Worm (Caenorhabditis elegans) whole organism, L1 larva: ENCODE measurements around the gene ptr-16.
A peak's percentile ranks its signal among the peaks of the same experiment; 100 is the strongest.

Source experiments
- alr-1 ChIP-seq: fragments of 200-800 bp; sonication (Bioruptor generic); optimal IDR thresholded peaks from 2 replicates; lab custom pipeline; 2018; ENCODE audit warnings: borderline replicate concordance, mild to moderate bottlenecking, missing genetic modification characterization, missing compliant biosample characterization
- ama-1 ChIP-seq: fragments of 150-350 bp; optimal IDR thresholded peaks from 2 replicates; lab custom pipeline; 2014
- jun-1 ChIP-seq: fragments of 150-350 bp; optimal IDR thresholded peaks from 2 replicates; lab custom pipeline; 2014; ENCODE audit warnings: missing biosample characterization, missing genetic modification reagents, missing genetic modification characterization
- lin-15B ChIP-seq: fragments of 150-350 bp; sonication (generic microtip); optimal IDR thresholded peaks from 3 replicates; lab custom pipeline; 2014; ENCODE audit warnings: missing biosample characterization, missing genetic modification characterization
- zip-4 ChIP-seq: fragments of 200-800 bp; sonication (Bioruptor generic); optimal IDR thresholded peaks from 2 replicates; lab custom pipeline; 2018; ENCODE audit warnings: mild to moderate bottlenecking, missing genetic modification characterization, moderate library complexity, missing compliant biosample characterization

DNA sequence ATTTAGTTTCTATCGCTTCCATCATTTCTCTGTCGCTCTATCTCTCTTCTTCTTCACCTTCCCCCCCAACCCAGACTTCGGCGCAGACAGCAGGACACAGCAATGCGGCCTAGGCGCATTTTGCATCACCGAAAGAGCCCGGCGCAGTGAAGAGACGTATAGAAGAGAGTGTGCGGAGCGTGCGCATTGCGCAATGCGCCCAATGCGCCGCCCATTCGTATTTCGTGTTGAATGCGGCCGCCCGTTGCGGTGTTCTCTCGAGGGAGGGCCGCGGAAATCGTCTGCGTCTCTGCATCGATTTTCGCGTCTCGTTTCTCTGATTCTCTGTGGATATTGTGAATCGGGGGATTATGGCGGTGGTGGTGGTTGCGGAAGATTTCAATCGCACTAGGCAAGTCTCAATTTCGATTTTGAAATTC lies 14.2 kb upstream of the ptr-16 start:
- TF ChIP-seq zip-4 (GFP tag; lab: Kevin White, UChicago): peak; percentile 96
- TF ChIP-seq lin-15B (tag; lab: Kevin White, UChicago): peak; percentile 87
- peak; percentile 98 for TF ChIP-seq jun-1 (tag; lab: Kevin White, UChicago)
- TF ChIP-seq ama-1 (lab: Kevin White, UChicago): no peak
- no peak for TF ChIP-seq alr-1 (tag; lab: Kevin White, UChicago)
